Worm (Caenorhabditis elegans): ENCODE measurements around the gene ZK1248.17.

- TF ChIP-seq ztf-25 (GFP tag; IDR thresholded peaks at IDR 0.05) (no peak), unc-130 (GFP tag; optimal IDR thresholded peaks at IDR 0.05) (no peak), snpc-4 (GFP tag; optimal IDR thresholded peaks at IDR 0.05) (no peak), snpc-4 (tag; optimal IDR thresholded peaks at IDR 0.05) (no peak), rpc-1 (optimal IDR thresholded peaks at IDR 0.05) (no peak), rpc-1 (tag; optimal IDR thresholded peaks at IDR 0.05) (no peak), ama-1 (optimal IDR thresholded peaks at IDR 0.05) (no peak), ama-1 (GFP tag; optimal IDR thresholded peaks at IDR 0.05) (no peak), zfh-2 (GFP tag; conservative IDR thresholded peaks at IDR 0.05) (no peak)
These were observed 26.2 kb upstream of the ZK1248.17 start for ce11 chrII:5871508-5871907.
